Fruit fly (Drosophila melanogaster) whole organism, embryonic: ENCODE data around the gene CG3841.

ENCODE experiments used
- ATbp ChIP-seq: fragments of 200-800 bp; sonication (Bioruptor generic); optimal IDR thresholded peaks from 2 replicates; lab custom pipeline; 2017; ENCODE audit warnings: missing biosample characterization, mild to moderate bottlenecking, missing genetic modification characterization, missing genetic modification reagents
- Abd-B ChIP-seq: fragments of 200-800 bp; sonication (Bioruptor generic); optimal IDR thresholded peaks from 2 replicates; lab custom pipeline; 2018; ENCODE audit warnings: missing biosample characterization, mild to moderate bottlenecking, missing genetic modification characterization, moderate library complexity
- CG10979 ChIP-seq: fragments of 200-800 bp; sonication (Bioruptor generic); optimal IDR thresholded peaks from 2 replicates; lab custom pipeline; 2018; ENCODE audit warnings: missing biosample characterization, mild to moderate bottlenecking, missing genetic modification characterization, moderate library complexity
- CG11456 ChIP-seq: fragments of 200-800 bp; sonication (Bioruptor generic); IDR thresholded peaks from 3 replicates; pipeline ENCODE4 v1.3.6; 2022; ENCODE audit warnings: missing biosample characterization, missing genetic modification characterization
- CG14050 ChIP-seq: fragments of 200-800 bp; sonication (Bioruptor generic); IDR thresholded peaks from 3 replicates; pipeline ENCODE4 v1.3.6; 2022; ENCODE audit warnings: missing biosample characterization, missing genetic modification characterization
- CG15601 ChIP-seq: fragments of 200-800 bp; sonication (Bioruptor generic); optimal IDR thresholded peaks from 3 replicates; lab custom pipeline; 2019; ENCODE audit warnings: missing biosample characterization, mild to moderate bottlenecking, missing genetic modification characterization, moderate library complexity
- CG16863 ChIP-seq: fragments of 200-800 bp; sonication (Bioruptor generic); optimal IDR thresholded peaks from 3 replicates; lab custom pipeline; 2016; ENCODE audit warnings: missing biosample characterization, missing genetic modification characterization
- CG17186 ChIP-seq: fragments of 200-800 bp; sonication (Bioruptor generic); optimal IDR thresholded peaks from 3 replicates; lab custom pipeline; 2017; ENCODE audit warnings: missing biosample characterization, missing genetic modification reagents, missing genetic modification characterization
- CG17328 ChIP-seq: fragments of 200-800 bp; sonication (Bioruptor generic); IDR thresholded peaks from 2 replicates; pipeline ENCODE4 v1.3.6; 2022; ENCODE audit warnings: missing biosample characterization, missing genetic modification characterization
- CG18764 ChIP-seq: fragments of 200-800 bp; sonication (Bioruptor generic); optimal IDR thresholded peaks from 3 replicates; lab custom pipeline; 2016; ENCODE audit warnings: missing biosample characterization, missing genetic modification characterization
- CG2116 ChIP-seq: fragments of 200-800 bp; sonication (Bioruptor generic); optimal IDR thresholded peaks from 3 replicates; lab custom pipeline; 2018; ENCODE audit warnings: missing biosample characterization, mild to moderate bottlenecking, missing genetic modification characterization
- CG2120 ChIP-seq: fragments of 200-800 bp; sonication (Bioruptor generic); optimal IDR thresholded peaks from 3 replicates; lab custom pipeline; 2016; ENCODE audit warnings: missing biosample characterization, missing genetic modification characterization
- CG32772 ChIP-seq: fragments of 200-800 bp; sonication (Bioruptor generic); IDR thresholded peaks from 2 replicates; pipeline ENCODE4 v1.3.6; 2022; ENCODE audit warnings: missing biosample characterization, missing genetic modification characterization
- CG34422 ChIP-seq: fragments of 200-800 bp; sonication (Bioruptor generic); IDR thresholded peaks from 3 replicates; pipeline ENCODE4 v1.3.6; 2022; ENCODE audit warnings: missing biosample characterization, missing genetic modification characterization
- CG3847 ChIP-seq: fragments of 200-800 bp; sonication (Bioruptor generic); IDR thresholded peaks from 2 replicates; pipeline ENCODE4 v1.3.6; 2022; ENCODE audit warnings: missing biosample characterization, missing genetic modification characterization
- CG42726 ChIP-seq: fragments of 200-800 bp; sonication (Bioruptor generic); IDR thresholded peaks from 2 replicates; pipeline ENCODE4 v1.3.6; 2022; ENCODE audit warnings: missing biosample characterization, missing genetic modification characterization; ENCODE audit not compliant: partially characterized antibody
- CG4730 ChIP-seq: fragments of 200-800 bp; sonication (Bioruptor generic); IDR thresholded peaks from 2 replicates; pipeline ENCODE4 v1.3.6; 2022; ENCODE audit warnings: missing biosample characterization, missing genetic modification characterization
- CG5180 ChIP-seq: fragments of 200-800 bp; sonication (Bioruptor generic); optimal IDR thresholded peaks from 3 replicates; lab custom pipeline; 2017; ENCODE audit warnings: missing biosample characterization, missing genetic modification characterization, mild to moderate bottlenecking, moderate library complexity, missing genetic modification reagents
- CG6175 ChIP-seq: fragments of 200-800 bp; sonication (Bioruptor generic); IDR thresholded peaks from 3 replicates; pipeline ENCODE4 v1.3.6; 2022; ENCODE audit warnings: missing biosample characterization, missing genetic modification characterization
- CG7372 ChIP-seq: fragments of 200-800 bp; sonication (Bioruptor generic); IDR thresholded peaks from 2 replicates; pipeline ENCODE4 v1.3.6; 2022; ENCODE audit warnings: missing biosample characterization, missing genetic modification characterization
- CG8924 ChIP-seq: fragments of 200-800 bp; optimal IDR thresholded peaks from 3 replicates; lab custom pipeline; 2019; ENCODE audit warnings: missing biosample characterization, mild to moderate bottlenecking, missing genetic modification characterization, moderate library complexity
- CoRest ChIP-seq: fragments of 200-800 bp; sonication (Bioruptor generic); optimal IDR thresholded peaks from 3 replicates; lab custom pipeline; 2018; ENCODE audit warnings: missing biosample characterization, mild to moderate bottlenecking, missing genetic modification characterization, moderate library complexity
- Deaf1 ChIP-seq: fragments of 200-800 bp; optimal IDR thresholded peaks from 3 replicates; lab custom pipeline; 2019; ENCODE audit warnings: missing biosample characterization, mild to moderate bottlenecking, missing genetic modification characterization, moderate library complexity
- Dref ChIP-seq: fragments of 200-800 bp; sonication (Bioruptor generic); IDR thresholded peaks from 2 replicates; pipeline ENCODE4 v1.3.6; 2022; ENCODE audit warnings: missing biosample characterization, missing genetic modification characterization
- Elba2 ChIP-seq: fragments of 200-800 bp; sonication (Bioruptor generic); optimal IDR thresholded peaks from 3 replicates; lab custom pipeline; 2016; ENCODE audit warnings: missing biosample characterization, missing genetic modification characterization
- H15 ChIP-seq: fragments of 200-800 bp; sonication (Bioruptor generic); IDR thresholded peaks from 3 replicates; pipeline ENCODE4 v1.3.6; 2022; ENCODE audit warnings: missing biosample characterization, missing genetic modification characterization
- H2.0 ChIP-seq: fragments of 200-800 bp; sonication (Bioruptor generic); IDR thresholded peaks from 2 replicates; pipeline ENCODE4 v1.3.6; 2022; ENCODE audit warnings: missing biosample characterization, missing genetic modification characterization
- HHEX ChIP-seq: fragments of 200-800 bp; sonication (Bioruptor generic); optimal IDR thresholded peaks from 3 replicates; lab custom pipeline; 2017; ENCODE audit warnings: missing biosample characterization, mild to moderate bottlenecking, missing genetic modification characterization, missing genetic modification reagents
- Hey ChIP-seq: fragments of 200-800 bp; sonication (Bioruptor generic); optimal IDR thresholded peaks from 3 replicates; lab custom pipeline; 2018; ENCODE audit warnings: missing biosample characterization, mild to moderate bottlenecking, missing genetic modification characterization
- Max ChIP-seq: fragments of 200-800 bp; sonication (Bioruptor generic); optimal IDR thresholded peaks from 2 replicates; lab custom pipeline; 2016; ENCODE audit warnings: missing biosample characterization, mild to moderate bottlenecking, missing genetic modification characterization
- Oaz ChIP-seq: fragments of 200-800 bp; sonication (Bioruptor generic); IDR thresholded peaks from 2 replicates; pipeline ENCODE4 v1.3.6; 2022; ENCODE audit warnings: missing biosample characterization, missing genetic modification characterization
- Optix ChIP-seq: fragments of 200-800 bp; sonication (Bioruptor generic); IDR thresholded peaks from 3 replicates; pipeline ENCODE4 v1.3.6; 2022; ENCODE audit warnings: missing biosample characterization, missing genetic modification characterization
- Rx ChIP-seq: fragments of 200-800 bp; sonication (Bioruptor generic); IDR thresholded peaks from 2 replicates; pipeline ENCODE4 v1.3.6; 2022; ENCODE audit warnings: missing biosample characterization, missing genetic modification characterization
- aop ChIP-seq: fragments of 200-800 bp; sonication (Bioruptor generic); IDR thresholded peaks from 2 replicates; pipeline ENCODE4 v1.3.6; 2022; ENCODE audit warnings: missing biosample characterization, missing genetic modification characterization
- ap ChIP-seq: fragments of 200-800 bp; sonication (Bioruptor generic); IDR thresholded peaks from 2 replicates; pipeline ENCODE4 v1.3.6; 2022; ENCODE audit warnings: missing biosample characterization, missing genetic modification characterization
- bbx ChIP-seq: fragments of 200-800 bp; sonication (Bioruptor generic); IDR thresholded peaks from 2 replicates; pipeline ENCODE4 v1.3.6; 2022; ENCODE audit warnings: missing biosample characterization, missing genetic modification characterization; ENCODE audit not compliant: partially characterized antibody
- ewg ChIP-seq: fragments of 200-800 bp; sonication (Bioruptor generic); optimal IDR thresholded peaks from 3 replicates; lab custom pipeline; 2017; ENCODE audit warnings: mild to moderate bottlenecking, missing biosample characterization, missing genetic modification reagents, missing genetic modification characterization
- fd64A ChIP-seq: fragments of 200-800 bp; sonication (Bioruptor generic); optimal IDR thresholded peaks from 3 replicates; lab custom pipeline; 2018; ENCODE audit warnings: missing biosample characterization, mild to moderate bottlenecking, missing genetic modification characterization
- gcm2 ChIP-seq: fragments of 200-800 bp; sonication (Bioruptor generic); optimal IDR thresholded peaks from 2 replicates; lab custom pipeline; 2016; ENCODE audit warnings: missing biosample characterization, missing genetic modification characterization
- ind ChIP-seq: fragments of 200-800 bp; sonication (Bioruptor generic); optimal IDR thresholded peaks from 3 replicates; lab custom pipeline; 2016; ENCODE audit warnings: missing biosample characterization, missing genetic modification characterization
- inv ChIP-seq: fragments of 200-800 bp; sonication (Bioruptor generic); IDR thresholded peaks from 2 replicates; pipeline ENCODE4 v1.3.6; 2022; ENCODE audit warnings: missing biosample characterization, missing genetic modification characterization; ENCODE audit not compliant: partially characterized antibody
- lilli ChIP-seq: fragments of 200-800 bp; sonication (Bioruptor generic); optimal IDR thresholded peaks from 3 replicates; lab custom pipeline; 2016; ENCODE audit warnings: missing biosample characterization, missing genetic modification characterization
- lov ChIP-seq, 2 experiments: fragments of 200-800 bp in 1 of 2; fragments of >200 bp in 1 of 2; sonication (Bioruptor generic) in 1 of 2; IDR thresholded peaks in 1 of 2; optimal IDR thresholded peaks in 1 of 2; 2 replicates in 1 of 2; 3 replicates in 1 of 2; pipeline versions ENCODE4 v1.3.6 to Lab custom; 2017 to 2022; ENCODE audit warnings: missing biosample characterization in 1 of 2, missing genetic modification characterization in 1 of 2
- nmo ChIP-seq: fragments of 200-800 bp; sonication (Bioruptor generic); optimal IDR thresholded peaks from 2 replicates; lab custom pipeline; 2018; ENCODE audit warnings: missing biosample characterization, mild to moderate bottlenecking, missing genetic modification characterization, moderate library complexity
- salm ChIP-seq: fragments of 200-800 bp; sonication (Bioruptor generic); optimal IDR thresholded peaks from 2 replicates; lab custom pipeline; 2018; ENCODE audit warnings: missing biosample characterization, mild to moderate bottlenecking, missing genetic modification characterization
- sob ChIP-seq: fragments of 200-800 bp; sonication (Bioruptor generic); IDR thresholded peaks from 2 replicates; pipeline ENCODE4 v1.3.6; 2022; ENCODE audit warnings: missing biosample characterization, missing genetic modification characterization
- tap ChIP-seq: fragments of 200-800 bp; optimal IDR thresholded peaks from 3 replicates; lab custom pipeline; 2019; ENCODE audit warnings: missing biosample characterization, mild to moderate bottlenecking, missing genetic modification characterization, moderate library complexity
- toy ChIP-seq: fragments of 200-800 bp; sonication (Bioruptor generic); IDR thresholded peaks from 2 replicates; pipeline ENCODE4 v1.3.6; 2022; ENCODE audit warnings: missing biosample characterization, missing genetic modification characterization
- tup ChIP-seq: fragments of 200-800 bp; sonication (Bioruptor generic); optimal IDR thresholded peaks from 2 replicates; lab custom pipeline; 2016; ENCODE audit warnings: missing biosample characterization, mild to moderate bottlenecking, missing genetic modification characterization, moderate library complexity
- vnd ChIP-seq: fragments of 200-800 bp; sonication (Bioruptor generic); IDR thresholded peaks from 3 replicates; pipeline ENCODE4 v1.3.6; 2022; ENCODE audit warnings: missing biosample characterization, missing genetic modification characterization; ENCODE audit not compliant: partially characterized antibody

CG3841 gene

DNA sequence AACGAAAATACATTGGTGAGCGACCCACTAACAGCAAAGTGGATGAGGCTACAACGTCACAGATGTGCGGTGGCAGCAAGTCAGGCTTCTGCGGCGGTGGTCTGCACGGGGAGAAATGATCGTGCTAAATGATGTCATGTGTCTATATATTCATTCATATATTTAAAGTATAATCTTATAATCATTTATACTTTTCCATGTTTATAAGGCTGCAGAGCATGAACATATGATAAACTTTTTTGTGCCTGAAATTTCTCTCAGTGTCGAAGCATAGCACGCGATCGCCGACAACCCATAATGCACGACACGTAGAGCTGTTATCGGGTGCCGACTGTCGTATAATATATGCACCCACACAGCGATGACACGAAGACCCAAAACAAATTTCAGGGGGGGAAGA, 9.1 kb downstream of the CG3841 start (continued):
- TF ChIP-seq Oaz (GFP tag; lab: Robert Waterston, UW) (no peak), CG42726 (no peak), CG2120 (GFP tag; lab: Kevin White, UChicago) (no peak), H2.0 (peak; percentile 75), Max (peak; percentile 29), Deaf1 (peak; percentile 53), Dref (no peak), CG5180 (GFP tag; lab: Kevin White, UChicago) (no peak), CG11456 (peak; percentile 70; the same call in 2 of the 3 replicates), CG16863 (GFP tag; lab: Kevin White, UChicago) (peak; percentile 14), tup (no peak), CG8924 (tag; lab: Kevin White, UChicago) (peak; percentile 73), Hey (tag; lab: Kevin White, UChicago) (no peak), Abd-B (GFP tag; lab: Kevin White, UChicago) (peak; percentile 61), CoRest (peak; percentile 63), HHEX (GFP tag; lab: Kevin White, UChicago) (peak; percentile 8), lilli (GFP tag; lab: Kevin White, UChicago) (no peak), salm (tag; lab: Kevin White, UChicago) (peak; percentile 13), CG4730 (GFP tag; lab: Robert Waterston, UW) (peak; percentile 51; the same call in 1 of the 2 replicates), CG2116 (GFP tag; lab: Kevin White, UChicago) (peak; percentile 11), Rx (GFP tag; lab: Robert Waterston, UW) (peak; percentile 77), inv (GFP tag; lab: Robert Waterston, UW) (no peak), CG14050 (GFP tag; lab: Robert Waterston, UW) (peak; percentile 59; the same call in 2 of the 3 replicates), lov (optimal IDR thresholded peaks at IDR 0.05; lab: Kevin White, UChicago) (no peak), lov (GFP tag; IDR thresholded peaks at IDR 0.05; lab: Robert Waterston, UW) (peak; percentile 93; the same call in 2 of the 3 replicates), fd64A (peak; percentile 37), CG34422 (GFP tag; lab: Robert Waterston, UW) (peak; percentile 75; the same call in 2 of the 3 replicates), CG17328 (GFP tag; lab: Robert Waterston, UW) (peak; percentile 87), sob (GFP tag; lab: Robert Waterston, UW) (peak; percentile 73; the same call in 1 of the 2 replicates), CG3847 (GFP tag; lab: Robert Waterston, UW) (peak; percentile 56), CG7372 (GFP tag; lab: Robert Waterston, UW) (peak; percentile 50; the same call in 1 of the 2 replicates), ewg (GFP tag; lab: Kevin White, UChicago) (peak; percentile 17), bbx (GFP tag; lab: Robert Waterston, UW) (no peak), vnd (GFP tag; lab: Robert Waterston, UW) (no peak), Elba2 (GFP tag; lab: Kevin White, UChicago) (no peak), CG15601 (peak; percentile 28), tap (tag; lab: Kevin White, UChicago) (peak; percentile 41), CG17186 (GFP tag; lab: Kevin White, UChicago) (no peak), CG6175 (0 out of 3 replicates have a peak, but pooled peaks have one; percentile 39), CG18764 (peak; percentile 31), ind (GFP tag; lab: Kevin White, UChicago) (peak; percentile 10), CG32772 (GFP tag; lab: Robert Waterston, UW) (peak; percentile 81), toy (GFP tag; lab: Robert Waterston, UW) (no peak), ATbp (GFP tag; lab: Kevin White, UChicago) (peak; percentile 53), H15 (GFP tag; lab: Robert Waterston, UW) (peak; percentile 59; the same call in 1 of the 3 replicates), nmo (GFP tag; lab: Kevin White, UChicago) (peak; percentile 76), CG10979 (tag; lab: Kevin White, UChicago) (peak; percentile 86), Optix (GFP tag; lab: Robert Waterston, UW) (peak; percentile 79), gcm2 (GFP tag; lab: Kevin White, UChicago) (peak; percentile 17), aop (no peak), ap (GFP tag; lab: Robert Waterston, UW) (peak; percentile 43)
